ENCODE assay signal across 1 fruit fly cellular context in genomic region chr2L:20811039-20811652, dm6.
TF ChIP-seq lines count a peak whose summit lies in the region.

No protein-coding gene starts in this region.

TF ChIP-seq in whole organism, embryonic, 481 proteins besides CTCF, POLR2A, EP300 and RAD21 (continued from another document):
- TF ChIP-seq CG7745 (tag; optimal IDR thresholded peaks at IDR 0.05; lab: Kevin White, UChicago) (no peak), unc-4 (GFP tag; IDR thresholded peaks at IDR 0.05; lab: Robert Waterston, UW; ENCODE audit: partially characterized antibody) (no peak), CHES-1-like (GFP tag; optimal IDR thresholded peaks at IDR 0.05; lab: Kevin White, UChicago) (no peak), Nf-YA (GFP tag; IDR thresholded peaks at IDR 0.05; lab: Robert Waterston, UW) (no peak), CG15601 (tag; optimal IDR thresholded peaks at IDR 0.05; lab: Kevin White, UChicago) (peak; percentile 18), hbn (GFP tag; IDR thresholded peaks at IDR 0.05; lab: Robert Waterston, UW; ENCODE audit: partially characterized antibody) (no peak), CG17912 (GFP tag; optimal IDR thresholded peaks at IDR 0.05; lab: Kevin White, UChicago) (no peak), CG7357 (GFP tag; IDR thresholded peaks at IDR 0.05; lab: Robert Waterston, UW) (peak; percentile 39; the same call in 1 of the 3 replicates), bsh (GFP tag; optimal IDR thresholded peaks at IDR 0.05; lab: Kevin White, UChicago) (peak; percentile 59 to 62), CG9932 (GFP tag; IDR thresholded peaks at IDR 0.05; lab: Robert Waterston, UW) (no peak; the same call in 1 of the 2 replicates), CG31224 (GFP tag; IDR thresholded peaks at IDR 0.05; lab: Robert Waterston, UW) (no peak), caup (GFP tag; optimal IDR thresholded peaks at IDR 0.05; lab: Kevin White, UChicago; ENCODE audit: severe bottlenecking) (no peak), peb (GFP tag; IDR thresholded peaks at IDR 0.05; lab: Robert Waterston, UW) (no peak), grau (tag; optimal IDR thresholded peaks at IDR 0.05; lab: Kevin White, UChicago) (peak; percentile 62), dati (GFP tag; IDR thresholded peaks at IDR 0.05; lab: Robert Waterston, UW) (no peak), Gsc (GFP tag; IDR thresholded peaks at IDR 0.05; lab: Robert Waterston, UW) (no peak), CG11085 (GFP tag; IDR thresholded peaks at IDR 0.05; lab: Robert Waterston, UW) (no peak), Trl (optimal IDR thresholded peaks at IDR 0.05; lab: Kevin White, UChicago) (no peak), Trl (GFP tag; optimal IDR thresholded peaks at IDR 0.05; lab: Kevin White, UChicago) (no peak), Hr51 (GFP tag; optimal IDR thresholded peaks at IDR 0.05; lab: Kevin White, UChicago) (peak in 1 of 2 experiments; percentile 80), CG15269 (tag; optimal IDR thresholded peaks at IDR 0.05; lab: Kevin White, UChicago) (peak; percentile 80), sima (GFP tag; optimal IDR thresholded peaks at IDR 0.05; lab: Kevin White, UChicago) (no peak), CG9817 (tag; optimal IDR thresholded peaks at IDR 0.05; lab: Kevin White, UChicago) (peak; percentile 24), gcm2 (GFP tag; optimal IDR thresholded peaks at IDR 0.05; lab: Kevin White, UChicago) (no peak), her (GFP tag; optimal IDR thresholded peaks at IDR 0.05; lab: Kevin White, UChicago) (no peak), gsb-n (tag; optimal IDR thresholded peaks at IDR 0.05; lab: Kevin White, UChicago) (peak; percentile 34), fu2 (GFP tag; optimal IDR thresholded peaks at IDR 0.05; lab: Kevin White, UChicago) (no peak), chn (GFP tag; optimal IDR thresholded peaks at IDR 0.05; lab: Kevin White, UChicago) (no peak), Ptx1 (GFP tag; IDR thresholded peaks at IDR 0.05; lab: Robert Waterston, UW) (peak; percentile 72), MESR4 (GFP tag; optimal IDR thresholded peaks at IDR 0.05; lab: Kevin White, UChicago) (no peak), E2f2 (GFP tag; IDR thresholded peaks at IDR 0.05; lab: Robert Waterston, UW) (peak; percentile 59), Atf3 (GFP tag; optimal IDR thresholded peaks at IDR 0.05; lab: Kevin White, UChicago) (no peak), br (optimal IDR thresholded peaks at IDR 0.05; lab: Kevin White, UChicago) (no peak), danr (GFP tag; IDR thresholded peaks at IDR 0.05; lab: Robert Waterston, UW) (no peak), Lim3 (GFP tag; IDR thresholded peaks at IDR 0.05; lab: Robert Waterston, UW) (no peak), inv (GFP tag; IDR thresholded peaks at IDR 0.05; lab: Robert Waterston, UW; ENCODE audit: partially characterized antibody) (no peak), sob (GFP tag; IDR thresholded peaks at IDR 0.05; lab: Robert Waterston, UW) (no peak), CG6683 (GFP tag; optimal IDR thresholded peaks at IDR 0.05; lab: Kevin White, UChicago) (no peak), shn (GFP tag; optimal IDR thresholded peaks at IDR 0.05; lab: Kevin White, UChicago) (no peak), sqz (GFP tag; optimal IDR thresholded peaks at IDR 0.05; lab: Kevin White, UChicago) (peak; percentile 24), C15 (GFP tag; IDR thresholded peaks at IDR 0.05; lab: Robert Waterston, UW) (no peak), CG30020 (tag; optimal IDR thresholded peaks at IDR 0.05; lab: Kevin White, UChicago) (no peak), Dref (GFP tag; IDR thresholded peaks at IDR 0.05; lab: Robert Waterston, UW) (no peak), Sry-δ (GFP tag; optimal IDR thresholded peaks at IDR 0.05; lab: Kevin White, UChicago) (no peak), CG9437 (GFP tag; optimal IDR thresholded peaks at IDR 0.05; lab: Kevin White, UChicago) (peak; percentile 38), dmrt11E (tag; optimal IDR thresholded peaks at IDR 0.05; lab: Kevin White, UChicago) (no peak), ato (GFP tag; IDR thresholded peaks at IDR 0.05; lab: Robert Waterston, UW; ENCODE audit: partially characterized antibody) (no peak), CG11696 (GFP tag; IDR thresholded peaks at IDR 0.05; lab: Robert Waterston, UW) (peak; percentile 60; the same call in 1 of the 2 replicates), ac (GFP tag; optimal IDR thresholded peaks at IDR 0.05; lab: Kevin White, UChicago) (no peak), D19B (GFP tag; optimal IDR thresholded peaks at IDR 0.05; lab: Kevin White, UChicago) (peak; percentile 62), Hsf (GFP tag; optimal IDR thresholded peaks at IDR 0.05; lab: Kevin White, UChicago) (peak; percentile 6), fru (optimal IDR thresholded peaks at IDR 0.05; lab: Kevin White, UChicago) (no peak), CG18011 (GFP tag; optimal IDR thresholded peaks at IDR 0.05; lab: Kevin White, UChicago) (no peak), Poxn (GFP tag; IDR thresholded peaks at IDR 0.05; lab: Robert Waterston, UW) (no peak), CG10431 (GFP tag; optimal IDR thresholded peaks at IDR 0.05; lab: Kevin White, UChicago) (no peak), sd (tag; optimal IDR thresholded peaks at IDR 0.05; lab: Kevin White, UChicago) (peak; percentile 3), trh (GFP tag; optimal IDR thresholded peaks at IDR 0.05; lab: Kevin White, UChicago) (no peak), CG3281 (GFP tag; optimal IDR thresholded peaks at IDR 0.05; lab: Kevin White, UChicago) (peak; percentile 18), CG2678 (tag; optimal IDR thresholded peaks at IDR 0.05; lab: Kevin White, UChicago) (peak; percentile 66), Nf-YB (GFP tag; optimal IDR thresholded peaks at IDR 0.05; lab: Kevin White, UChicago) (no peak), pum (GFP tag; optimal IDR thresholded peaks at IDR 0.05; lab: Kevin White, UChicago) (no peak), gfzf (GFP tag; optimal IDR thresholded peaks at IDR 0.05; lab: Kevin White, UChicago) (no peak), Lpt (GFP tag; optimal IDR thresholded peaks at IDR 0.05; lab: Kevin White, UChicago) (no peak), bcd (GFP tag; optimal IDR thresholded peaks at IDR 0.05; lab: Kevin White, UChicago) (peak; percentile 9), CG12155 (GFP tag; optimal IDR thresholded peaks at IDR 0.05; lab: Kevin White, UChicago) (no peak), TFAM (GFP tag; optimal IDR thresholded peaks at IDR 0.05; lab: Kevin White, UChicago) (no peak), ap (GFP tag; IDR thresholded peaks at IDR 0.05; lab: Robert Waterston, UW) (peak; percentile 54; the same call in 1 of the 2 replicates), CG4707 (GFP tag; optimal IDR thresholded peaks at IDR 0.05; lab: Kevin White, UChicago) (no peak), lbe (GFP tag; optimal IDR thresholded peaks at IDR 0.05; lab: Kevin White, UChicago) (no peak), CG14860 (GFP tag; IDR thresholded peaks at IDR 0.05; lab: Robert Waterston, UW; ENCODE audit: partially characterized antibody) (no peak), CG2875 (GFP tag; optimal IDR thresholded peaks at IDR 0.05; lab: Kevin White, UChicago) (no peak), row (GFP tag; IDR thresholded peaks at IDR 0.05; lab: Robert Waterston, UW) (peak; percentile 70), Hr39 (optimal IDR thresholded peaks at IDR 0.05; lab: Kevin White, UChicago) (no peak), zen2 (GFP tag; IDR thresholded peaks at IDR 0.05; lab: Robert Waterston, UW; ENCODE audit: partially characterized antibody) (no peak), wdn (GFP tag; IDR thresholded peaks at IDR 0.05; lab: Robert Waterston, UW) (no peak), sug (tag; optimal IDR thresholded peaks at IDR 0.05; lab: Kevin White, UChicago) (no peak), dm (GFP tag; optimal IDR thresholded peaks at IDR 0.05; lab: Kevin White, UChicago) (no peak), YL-1 (GFP tag; optimal IDR thresholded peaks at IDR 0.05; lab: Kevin White, UChicago) (no peak), CG11247 (GFP tag; IDR thresholded peaks at IDR 0.05; lab: Robert Waterston, UW) (no peak), corto (GFP tag; optimal IDR thresholded peaks at IDR 0.05; lab: Kevin White, UChicago) (no peak), ranshi (GFP tag; IDR thresholded peaks at IDR 0.05; lab: Robert Waterston, UW) (0 out of 2 replicates have a peak, but pooled peaks have one; percentile 27), CG17829 (tag; optimal IDR thresholded peaks at IDR 0.05; lab: Kevin White, UChicago) (peak; percentile 29), CG7928 (GFP tag; optimal IDR thresholded peaks at IDR 0.05; lab: Kevin White, UChicago) (no peak), Atf6 (GFP tag; IDR thresholded peaks at IDR 0.05; lab: Robert Waterston, UW) (peak; percentile 39; the same call in 1 of the 2 replicates), seq (GFP tag; IDR thresholded peaks at IDR 0.05; lab: Robert Waterston, UW) (peak; percentile 26; the same call in 1 of the 2 replicates), jing (GFP tag; optimal IDR thresholded peaks at IDR 0.05; lab: Kevin White, UChicago) (peak; percentile 10), mam (GFP tag; optimal IDR thresholded peaks at IDR 0.05; lab: Kevin White, UChicago) (no peak), Rfx (GFP tag; IDR thresholded peaks at IDR 0.05; lab: Robert Waterston, UW) (peak; percentile 51), tll (GFP tag; optimal IDR thresholded peaks at IDR 0.05; lab: Kevin White, UChicago) (no peak), az2 (GFP tag; optimal IDR thresholded peaks at IDR 0.05; lab: Kevin White, UChicago) (peak; percentile 45), CG8089 (GFP tag; optimal IDR thresholded peaks at IDR 0.05; lab: Kevin White, UChicago) (no peak), CG7963 (GFP tag; IDR thresholded peaks at IDR 0.05; lab: Robert Waterston, UW; ENCODE audit: partially characterized antibody) (no peak), Atf-2 (GFP tag; optimal IDR thresholded peaks at IDR 0.05; lab: Kevin White, UChicago) (no peak), Meics (GFP tag; optimal IDR thresholded peaks at IDR 0.05; lab: Kevin White, UChicago) (peak; percentile 39), Mrtf (GFP tag; IDR thresholded peaks at IDR 0.05; lab: Robert Waterston, UW) (no peak), ssp (GFP tag; IDR thresholded peaks at IDR 0.05; lab: Robert Waterston, UW) (no peak), bab2 (GFP tag; optimal IDR thresholded peaks at IDR 0.05; lab: Kevin White, UChicago) (no peak), dan (GFP tag; IDR thresholded peaks at IDR 0.05; lab: Robert Waterston, UW) (no peak), gsb (GFP tag; IDR thresholded peaks at IDR 0.05; lab: Robert Waterston, UW) (no peak), nau (GFP tag; optimal IDR thresholded peaks at IDR 0.05; lab: Kevin White, UChicago) (peak; percentile 18), CG4360 (GFP tag; IDR thresholded peaks at IDR 0.05; lab: Robert Waterston, UW) (no peak), CG9797 (GFP tag; optimal IDR thresholded peaks at IDR 0.05; lab: Kevin White, UChicago) (no peak), oc (tag; optimal IDR thresholded peaks at IDR 0.05; lab: Kevin White, UChicago) (peak; percentile 6), CG34422 (GFP tag; IDR thresholded peaks at IDR 0.05; lab: Robert Waterston, UW) (0 out of 3 replicates have a peak, but pooled peaks have one; percentile 30), salm (tag; optimal IDR thresholded peaks at IDR 0.05; lab: Kevin White, UChicago) (no peak), CG32767 (GFP tag; IDR thresholded peaks at IDR 0.05; lab: Robert Waterston, UW) (no peak; the same call in none of the 2 replicates), CG16779 (GFP tag; IDR thresholded peaks at IDR 0.05; lab: Robert Waterston, UW) (no peak), stwl (tag; optimal IDR thresholded peaks at IDR 0.05; lab: Kevin White, UChicago) (no peak), CG3065 (GFP tag; optimal IDR thresholded peaks at IDR 0.05; lab: Kevin White, UChicago) (no peak), CG17612 (GFP tag; IDR thresholded peaks at IDR 0.05; lab: Robert Waterston, UW) (no peak), HLH3B (GFP tag; IDR thresholded peaks at IDR 0.05; lab: Robert Waterston, UW) (peak; percentile 39; the same call in 1 of the 2 replicates), Bteb2 (GFP tag; optimal IDR thresholded peaks at IDR 0.05; lab: Kevin White, UChicago) (no peak), ara (GFP tag; IDR thresholded peaks at IDR 0.05; lab: Robert Waterston, UW) (no peak; the same call in 1 of the 2 replicates), nerfin-2 (GFP tag; IDR thresholded peaks at IDR 0.05; lab: Robert Waterston, UW; ENCODE audit: partially characterized antibody) (no peak), CG10321 (GFP tag; IDR thresholded peaks at IDR 0.05; lab: Robert Waterston, UW) (no peak), fd102C (GFP tag; optimal IDR thresholded peaks at IDR 0.05; lab: Kevin White, UChicago) (no peak), CG15696 (tag; optimal IDR thresholded peaks at IDR 0.05; lab: Kevin White, UChicago) (no peak), CG11093 (GFP tag; IDR thresholded peaks at IDR 0.05; lab: Robert Waterston, UW) (peak; percentile 36; the same call in 1 of the 3 replicates), slou (GFP tag; optimal IDR thresholded peaks at IDR 0.05; lab: Kevin White, UChicago) (no peak), Scr (GFP tag; IDR thresholded peaks at IDR 0.05; lab: Robert Waterston, UW; ENCODE audit: partially characterized antibody) (no peak), Dbx (GFP tag; IDR thresholded peaks at IDR 0.05; lab: Robert Waterston, UW) (no peak), CG16815 (GFP tag; optimal IDR thresholded peaks at IDR 0.05; lab: Kevin White, UChicago) (no peak), repo (GFP tag; optimal IDR thresholded peaks at IDR 0.05; lab: Kevin White, UChicago) (no peak), Antp (GFP tag; optimal IDR thresholded peaks at IDR 0.05; lab: Kevin White, UChicago) (no peak), CG1792 (GFP tag; optimal IDR thresholded peaks at IDR 0.05; lab: Kevin White, UChicago) (no peak), HLH54F (GFP tag; optimal IDR thresholded peaks at IDR 0.05; lab: Kevin White, UChicago) (no peak), Vsx1 (GFP tag; optimal IDR thresholded peaks at IDR 0.05; lab: Kevin White, UChicago) (no peak), CG7372 (GFP tag; IDR thresholded peaks at IDR 0.05; lab: Robert Waterston, UW) (peak; percentile 48; the same call in 1 of the 2 replicates), klu (GFP tag; IDR thresholded peaks at IDR 0.05; lab: Robert Waterston, UW) (no peak), mirr (GFP tag; optimal IDR thresholded peaks at IDR 0.05; lab: Kevin White, UChicago) (no peak), pzg (GFP tag; optimal IDR thresholded peaks at IDR 0.05; lab: Kevin White, UChicago) (no peak)
